Fruit fly (Drosophila melanogaster) whole organism, wandering third instar larva: ENCODE data around the gene CG13048.

Experiments
- Abd-B ChIP-seq: fragments of >200 bp; optimal IDR thresholded peaks from 2 replicates; lab custom pipeline; 2017; ENCODE audit warnings: missing biosample characterization, missing genetic modification characterization
- CG32264 ChIP-seq: fragments of 200-800 bp; sonication (Bioruptor generic); optimal IDR thresholded peaks from 2 replicates; lab custom pipeline; 2016; ENCODE audit warnings: missing biosample characterization, missing genetic modification characterization
- CG9705 ChIP-seq: fragments of 200-800 bp; sonication (Bioruptor generic); optimal IDR thresholded peaks from 2 replicates; lab custom pipeline; 2018; ENCODE audit warnings: missing biosample characterization, mild to moderate bottlenecking, missing genetic modification characterization
- CrebA ChIP-seq: fragments of 200-800 bp; sonication (Bioruptor generic); optimal IDR thresholded peaks from 2 replicates; lab custom pipeline; 2016; ENCODE audit warnings: missing biosample characterization, mild to moderate bottlenecking, missing genetic modification characterization, borderline replicate concordance
- Dfd ChIP-seq: fragments of >200 bp; optimal IDR thresholded peaks from 2 replicates; lab custom pipeline; 2017; ENCODE audit warnings: missing biosample characterization, missing genetic modification characterization
- Dif ChIP-seq: fragments of 200-275, 200-300 bp; sonication (Bioruptor generic); optimal IDR thresholded peaks from 2 replicates; lab custom pipeline; 2018; ENCODE audit warnings: missing biosample characterization, missing genetic modification characterization; ENCODE audit not compliant: partially characterized antibody
- HLH106 ChIP-seq: fragments of 200-800 bp; optimal IDR thresholded peaks from 3 replicates; lab custom pipeline; 2019; ENCODE audit warnings: missing biosample characterization, mild to moderate bottlenecking, missing genetic modification characterization, moderate library complexity
- Hr78 ChIP-seq: fragments of >200 bp; optimal IDR thresholded peaks from 2 replicates; lab custom pipeline; 2017; ENCODE audit warnings: missing biosample characterization, missing genetic modification characterization
- Myc ChIP-seq: fragments of >200 bp; optimal IDR thresholded peaks from 2 replicates; lab custom pipeline; 2017
- N ChIP-seq: fragments of >200 bp; optimal IDR thresholded peaks from 2 replicates; lab custom pipeline; 2018; ENCODE audit warnings: missing biosample characterization, missing external identifiers, missing genetic modification characterization
- OdsH ChIP-seq: fragments of 200-800 bp; sonication (Bioruptor generic); optimal IDR thresholded peaks from 2 replicates; lab custom pipeline; 2016; ENCODE audit warnings: missing biosample characterization, mild to moderate bottlenecking, missing genetic modification characterization
- Rel ChIP-seq, 2 experiments: fragments of 200-800 bp; sonication (Bioruptor generic) in 1 of 2; optimal IDR thresholded peaks; 2 replicates in 1 of 2; 3 replicates in 1 of 2; lab custom pipeline; 2016 to 2019; ENCODE audit warnings: mild to moderate bottlenecking in 2 of 2, missing biosample characterization in 2 of 2, missing genetic modification characterization in 2 of 2, moderate library complexity in 1 of 2
- Sp1 ChIP-seq: fragments of 200-800 bp; sonication (Bioruptor generic); optimal IDR thresholded peaks from 3 replicates; lab custom pipeline; 2019; ENCODE audit warnings: missing biosample characterization, mild to moderate bottlenecking, missing genetic modification characterization, moderate library complexity
- Vsx2 ChIP-seq: fragments of 200-300, 225-300 bp; sonication (Bioruptor generic); optimal IDR thresholded peaks from 2 replicates; lab custom pipeline; 2018; ENCODE audit warnings: missing biosample characterization, missing genetic modification characterization; ENCODE audit not compliant: partially characterized antibody
- br ChIP-seq: fragments of 200-800 bp; sonication (Bioruptor generic); optimal IDR thresholded peaks from 2 replicates; lab custom pipeline; 2016; ENCODE audit warnings: missing biosample characterization, missing genetic modification characterization
- brk ChIP-seq: fragments of 200-800 bp; sonication (Bioruptor generic); optimal IDR thresholded peaks from 2 replicates; lab custom pipeline; 2016; ENCODE audit warnings: missing biosample characterization, mild to moderate bottlenecking, missing genetic modification characterization
- dl ChIP-seq, 2 experiments: fragments of 175-275, 200-275 bp in 1 of 2; fragments of 200-275 bp in 1 of 2; sonication (Bioruptor generic); optimal IDR thresholded peaks; lab custom pipeline; 2018; ENCODE audit warnings: mild to moderate bottlenecking in 2 of 2, missing biosample characterization in 2 of 2, missing genetic modification characterization in 2 of 2, moderate library complexity in 2 of 2; ENCODE audit not compliant: partially characterized antibody in 2 of 2, insufficient read depth in 1 of 2
- dmrt93B ChIP-seq: fragments of 200-800 bp; sonication (Bioruptor generic); optimal IDR thresholded peaks from 2 replicates; lab custom pipeline; 2018; ENCODE audit warnings: missing biosample characterization, mild to moderate bottlenecking, missing genetic modification characterization
- ey ChIP-seq: fragments of 200-800 bp; sonication (Bioruptor generic); optimal IDR thresholded peaks from 2 replicates; lab custom pipeline; 2016; ENCODE audit warnings: missing biosample characterization, missing genetic modification characterization
- foxo ChIP-seq, 2 experiments: fragments of 200-800 bp; sonication (Bioruptor generic); optimal IDR thresholded peaks; 2 replicates in 1 of 2; 3 replicates in 1 of 2; lab custom pipeline; 2016 to 2017; ENCODE audit warnings: missing biosample characterization in 2 of 2, missing genetic modification characterization in 2 of 2
- fru ChIP-seq: fragments of 200-800 bp; sonication (Bioruptor generic); optimal IDR thresholded peaks from 3 replicates; lab custom pipeline; 2016; ENCODE audit warnings: missing biosample characterization, mild to moderate bottlenecking, missing genetic modification characterization
- h ChIP-seq: fragments of 200-800 bp; sonication (Bioruptor generic); optimal IDR thresholded peaks from 3 replicates; lab custom pipeline; 2016; ENCODE audit warnings: missing biosample characterization, mild to moderate bottlenecking, missing genetic modification characterization
- jim ChIP-seq: fragments of 175-275, 200-325 bp; sonication (Bioruptor generic); optimal IDR thresholded peaks from 2 replicates; lab custom pipeline; 2016; ENCODE audit warnings: missing biosample characterization, mild to moderate bottlenecking, missing genetic modification characterization
- lola ChIP-seq: fragments of >200 bp; optimal IDR thresholded peaks from 2 replicates; lab custom pipeline; 2017; ENCODE audit warnings: missing biosample characterization, missing genetic modification characterization
- pan ChIP-seq: fragments of >200 bp; optimal IDR thresholded peaks from 2 replicates; lab custom pipeline; 2017
- psq ChIP-seq: fragments of 200-800 bp; sonication (Bioruptor generic); optimal IDR thresholded peaks from 3 replicates; lab custom pipeline; 2017; ENCODE audit warnings: missing biosample characterization, mild to moderate bottlenecking, missing genetic modification characterization, moderate library complexity
- rgr ChIP-seq: fragments of 200-800 bp; sonication (Bioruptor generic); optimal IDR thresholded peaks from 3 replicates; lab custom pipeline; 2016; ENCODE audit warnings: missing biosample characterization, mild to moderate bottlenecking, missing genetic modification characterization
- sv ChIP-seq: fragments of 200-800 bp; sonication (Bioruptor generic); optimal IDR thresholded peaks from 3 replicates; lab custom pipeline; 2016; ENCODE audit warnings: missing biosample characterization, missing genetic modification characterization
- tai ChIP-seq: sonication (Bioruptor generic); optimal IDR thresholded peaks from 2 replicates; lab custom pipeline; 2016; ENCODE audit warnings: missing biosample characterization, missing genetic modification characterization
- usp ChIP-seq: fragments of >200 bp; optimal IDR thresholded peaks from 2 replicates; lab custom pipeline; 2017; ENCODE audit warnings: missing biosample characterization, missing genetic modification characterization
- woc ChIP-seq: sonication (Bioruptor generic); optimal IDR thresholded peaks from 2 replicates; lab custom pipeline; 2016; ENCODE audit warnings: missing biosample characterization, mild to moderate bottlenecking, missing genetic modification characterization

CG13048 gene

DNA sequence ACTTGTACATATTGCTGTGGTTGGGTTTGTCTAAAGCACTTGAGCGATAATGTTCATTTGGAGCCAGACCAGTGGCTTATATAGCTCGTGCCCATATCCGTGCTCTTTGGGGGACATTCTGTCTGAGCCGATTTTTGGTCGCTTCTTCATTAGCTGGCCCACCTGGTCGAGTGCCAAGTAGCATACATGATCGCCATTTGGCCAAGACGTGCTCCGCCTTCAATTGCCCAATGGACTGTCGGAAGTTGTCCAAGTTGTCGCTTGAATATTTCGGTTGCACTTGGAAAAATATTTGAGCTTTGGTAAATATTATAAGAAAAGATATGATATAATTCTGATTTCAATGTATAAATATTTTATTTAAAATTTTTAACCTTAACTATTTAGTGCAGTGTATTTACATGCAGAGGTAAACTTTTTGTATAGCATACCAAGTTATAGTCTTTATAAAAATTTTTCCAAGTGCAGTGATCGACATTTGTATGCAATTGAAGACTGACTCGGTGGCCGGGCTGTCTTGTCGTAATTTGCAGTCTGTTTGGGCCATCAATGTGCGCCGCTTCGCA lies 1.7 kb upstream of the CG13048 start, which contains the start of gene CG13047:
Gene CG13047, minus strand, starts transcription at position 51 of the 566 bp plus-strand sequence.
- TF ChIP-seq woc (GFP tag; lab: Kevin White, UChicago) (no peak), Dfd (GFP tag; lab: Kevin White, UChicago) (no peak), psq (GFP tag; lab: Kevin White, UChicago) (no peak), sv (GFP tag; lab: Kevin White, UChicago) (no peak), CrebA (no peak), br (GFP tag; lab: Kevin White, UChicago) (no peak), Abd-B (GFP tag; lab: Kevin White, UChicago) (no peak), lola (no peak), CG9705 (no peak), Myc (no peak), Vsx2 (GFP tag; lab: Kevin White, UChicago) (no peak), ey (GFP tag; lab: Kevin White, UChicago) (no peak), foxo (GFP tag; optimal IDR thresholded peaks at IDR 0.05; lab: Kevin White, UChicago) (no peak), tai (GFP tag; lab: Kevin White, UChicago) (no peak), usp (GFP tag; lab: Kevin White, UChicago) (no peak), dl (GFP tag; optimal IDR thresholded peaks at IDR 0.05; lab: Kevin White, UChicago; ENCODE audit: insufficient read depth in 1 of 2, partially characterized antibody in 2 of 2) (no peak), Rel (GFP tag; optimal IDR thresholded peaks at IDR 0.05; lab: Kevin White, UChicago) (no peak), Rel (tag; optimal IDR thresholded peaks at IDR 0.05; lab: Kevin White, UChicago) (no peak), Dif (no peak), h (GFP tag; lab: Kevin White, UChicago) (no peak), jim (GFP tag; lab: Kevin White, UChicago) (no peak)

DNA sequence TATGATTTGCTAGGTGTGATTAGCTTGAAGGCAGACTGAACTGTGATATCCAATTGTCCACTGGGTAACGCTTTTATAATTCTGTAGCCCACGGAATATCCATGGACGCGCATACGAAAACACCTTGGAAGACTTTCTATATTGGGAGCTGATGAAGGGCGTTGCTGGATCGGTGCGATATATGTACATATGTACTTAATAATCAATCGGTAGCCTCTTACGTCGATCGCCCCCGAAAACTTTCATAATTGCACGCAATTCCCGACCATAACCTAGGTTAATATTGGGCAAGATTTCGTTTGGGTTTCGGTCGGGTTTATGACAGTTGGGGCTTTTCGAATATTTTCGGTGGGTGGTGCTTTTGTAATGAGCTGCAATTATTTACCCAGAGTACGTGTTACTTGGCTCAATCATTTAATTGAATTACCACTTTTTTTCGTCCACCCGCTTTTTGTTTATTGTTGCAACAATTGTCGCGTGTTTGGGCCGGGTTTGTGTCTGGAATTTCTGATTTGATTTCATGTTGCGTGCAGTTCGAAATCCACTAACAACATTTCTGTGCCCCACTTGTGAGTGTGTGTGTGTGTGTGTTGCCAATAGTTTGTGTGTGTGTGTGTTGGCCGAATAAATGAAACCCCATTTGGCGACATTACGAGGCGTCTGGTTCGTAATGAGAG lies 1.7 kb downstream of the CG13048 start, which contains the start of gene CG13049:
Gene CG13049, minus strand, starts transcription at position 51 of the 677 bp plus-strand sequence.
- no peak for TF ChIP-seq pan (lab: Kevin White, UChicago)
- TF ChIP-seq rgr (GFP tag; lab: Kevin White, UChicago), result no peak
- peak; percentile 80 for TF ChIP-seq Dfd (GFP tag; lab: Kevin White, UChicago)

DNA sequence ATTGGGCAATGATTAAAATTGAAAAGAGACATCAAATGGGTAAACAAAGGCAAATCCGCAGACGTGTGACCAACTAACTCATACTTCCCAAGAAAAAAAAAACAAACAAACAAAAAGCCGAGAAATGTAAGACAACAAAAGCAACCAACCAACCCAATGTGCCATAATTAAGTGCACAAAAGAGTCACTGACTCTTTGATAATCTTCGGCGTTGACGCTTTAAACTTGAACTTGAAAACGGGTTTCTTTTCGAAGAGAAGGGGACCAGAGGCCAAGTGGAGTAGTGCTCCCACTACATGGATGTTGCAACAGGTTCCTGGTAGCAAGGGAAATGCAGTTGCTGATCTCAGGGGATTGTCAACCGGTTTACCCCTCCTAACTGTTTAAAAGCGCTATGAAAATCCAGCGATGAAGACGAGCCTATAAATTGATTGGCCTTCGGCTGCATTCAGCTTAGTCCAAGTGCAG lies 3.7 kb downstream of the CG13048 start, which contains the start of gene CG13064:
Gene CG13064, plus strand, starts transcription at position 418 of the 468 bp plus-strand sequence.
- TF ChIP-seq Vsx2 (GFP tag; lab: Kevin White, UChicago), result peak; percentile 70
- TF ChIP-seq h (GFP tag; lab: Kevin White, UChicago), result no peak

DNA sequence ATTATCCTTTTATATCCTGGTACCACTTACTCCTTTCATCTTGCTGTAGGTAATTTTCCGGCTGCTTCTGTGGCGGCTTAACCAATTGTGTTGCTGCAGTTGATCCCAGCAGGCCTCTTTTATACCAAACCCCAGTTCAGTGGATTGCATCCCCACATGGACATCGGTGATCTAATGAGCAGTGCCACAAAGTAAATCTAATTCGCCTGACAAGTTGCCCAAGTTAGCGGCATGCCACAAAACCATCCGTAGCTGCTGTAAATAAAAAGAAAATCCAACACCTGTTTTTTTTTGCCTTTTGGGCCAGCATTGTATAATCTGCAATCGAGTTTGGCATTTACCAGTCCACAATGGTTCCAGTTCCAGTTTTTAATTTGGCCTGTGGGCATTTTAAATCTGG lies 4.5 kb downstream of the CG13048 start, which contains the start of gene CG13050:
Gene CG13050, minus strand, starts transcription at position 101 of the 400 bp plus-strand sequence.
- TF ChIP-seq dl (GFP tag; optimal IDR thresholded peaks at IDR 0.05; lab: Kevin White, UChicago; ENCODE audit: insufficient read depth in 1 of 2, partially characterized antibody in 2 of 2) (no peak), brk (GFP tag; lab: Kevin White, UChicago) (no peak), pan (lab: Kevin White, UChicago) (no peak), CG32264 (GFP tag; lab: Kevin White, UChicago) (no peak), fru (GFP tag; lab: Kevin White, UChicago) (no peak), N (GFP tag; lab: Kevin White, UChicago) (no peak), OdsH (no peak), Sp1 (GFP tag; lab: Kevin White, UChicago) (no peak), tai (GFP tag; lab: Kevin White, UChicago) (no peak)

DNA sequence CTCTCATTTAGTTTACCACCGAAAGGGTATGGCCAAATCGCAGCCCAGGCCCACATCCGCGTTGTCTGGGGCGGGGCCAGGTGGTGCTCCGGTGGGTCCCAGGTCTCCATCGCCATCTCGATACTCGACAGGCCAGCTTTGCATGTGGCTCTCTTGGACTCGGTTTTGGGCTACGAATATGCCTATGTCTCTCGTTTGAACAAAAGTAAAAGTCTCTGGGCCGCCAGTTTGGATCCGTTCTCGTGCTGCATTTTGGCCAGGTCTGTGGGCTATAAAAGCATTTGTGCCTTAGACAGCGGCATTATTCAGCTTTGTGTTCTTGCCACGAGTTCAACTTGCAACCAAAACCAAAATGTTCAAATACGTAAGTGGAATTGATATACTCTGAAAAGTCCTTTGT lies 6.6 kb downstream of the CG13048 start, which contains the start of gene CG13065:
Gene CG13065, plus strand, starts transcription at position 301 of the 400 bp plus-strand sequence.
- no peak for TF ChIP-seq dmrt93B (GFP tag; lab: Kevin White, UChicago)
- TF ChIP-seq CG9705, result no peak
- TF ChIP-seq CrebA, result no peak
- TF ChIP-seq dl (GFP tag; optimal IDR thresholded peaks at IDR 0.05; lab: Kevin White, UChicago; ENCODE audit: insufficient read depth in 1 of 2, partially characterized antibody in 2 of 2), result no peak
- no peak for TF ChIP-seq pan (lab: Kevin White, UChicago)
- no peak for TF ChIP-seq Dif
- no peak for TF ChIP-seq fru (GFP tag; lab: Kevin White, UChicago)
- TF ChIP-seq brk (GFP tag; lab: Kevin White, UChicago), result no peak
- no peak for TF ChIP-seq CG32264 (GFP tag; lab: Kevin White, UChicago)
- TF ChIP-seq foxo (GFP tag; optimal IDR thresholded peaks at IDR 0.05; lab: Kevin White, UChicago), result no peak
- TF ChIP-seq usp (GFP tag; lab: Kevin White, UChicago), result no peak
- no peak for TF ChIP-seq Hr78 (GFP tag; lab: Kevin White, UChicago)
- TF ChIP-seq psq (GFP tag; lab: Kevin White, UChicago), result no peak
- no peak for TF ChIP-seq ey (GFP tag; lab: Kevin White, UChicago)
- TF ChIP-seq jim (GFP tag; lab: Kevin White, UChicago), result no peak
- no peak for TF ChIP-seq Dfd (GFP tag; lab: Kevin White, UChicago)
- no peak for TF ChIP-seq woc (GFP tag; lab: Kevin White, UChicago)
- TF ChIP-seq h (GFP tag; lab: Kevin White, UChicago), result no peak
- no peak for TF ChIP-seq HLH106 (tag; lab: Kevin White, UChicago)
- no peak for TF ChIP-seq Rel (GFP tag; optimal IDR thresholded peaks at IDR 0.05; lab: Kevin White, UChicago)
- TF ChIP-seq Rel (tag; optimal IDR thresholded peaks at IDR 0.05; lab: Kevin White, UChicago), result no peak
